Worm (Caenorhabditis elegans) whole organism, young adult: Measurements from ENCODE around the gene otub-4.
A peak's percentile ranks its signal among the peaks of the same experiment; 100 is the strongest.
"Not testable (repeated sequence)": the region's sequence is repeated elsewhere in the genome, so short reads cannot be mapped to it uniquely, and the experiment has no call there.

ENCODE experiments used
- B0019.2 ChIP-seq: fragments of 200-800 bp; sonication (Bioruptor generic); conservative IDR thresholded peaks from 2 replicates; pipeline ENCODE4 v1.3.6; 2022; ENCODE audit warnings: missing genetic modification reagents, missing genetic modification characterization, missing compliant biosample characterization
- B0035.1 ChIP-seq: sonication (generic microtip); optimal IDR thresholded peaks from 2 replicates; lab custom pipeline; 2016; ENCODE audit warnings: missing genetic modification characterization, mild to moderate bottlenecking, missing compliant biosample characterization, missing genotype, missing genetic modification reagents
- D2030.7 ChIP-seq: fragments of 200-800 bp; sonication (Bioruptor generic); IDR thresholded peaks from 2 replicates; pipeline ENCODE4 v1.3.6; 2022; ENCODE audit warnings: missing genetic modification reagents, missing genetic modification characterization, missing compliant biosample characterization
- F10E7.11 ChIP-seq: sonication (generic microtip); optimal IDR thresholded peaks from 2 replicates; lab custom pipeline; 2017; ENCODE audit warnings: mild to moderate bottlenecking, missing genetic modification characterization, moderate library complexity, missing compliant biosample characterization
- F37B4.10 ChIP-seq: fragments of 200-800 bp; sonication (Bioruptor generic); IDR thresholded peaks from 2 replicates; pipeline ENCODE4 v1.3.6; 2022; ENCODE audit warnings: missing genetic modification characterization, missing compliant biosample characterization
- F52B5.7 ChIP-seq: sonication (generic microtip); optimal IDR thresholded peaks from 2 replicates; lab custom pipeline; 2016; ENCODE audit warnings: mild to moderate bottlenecking, missing genetic modification characterization, missing compliant biosample characterization
- F57A8.1 ChIP-seq: fragments of 200-800 bp; sonication (Bioruptor generic); optimal IDR thresholded peaks from 2 replicates; lab custom pipeline; 2018; ENCODE audit warnings: mild to moderate bottlenecking, missing genetic modification characterization, moderate library complexity, missing compliant biosample characterization
- K11D2.4 ChIP-seq: fragments of 200-800 bp; sonication (Bioruptor generic); IDR thresholded peaks from 2 replicates; pipeline ENCODE4 v1.3.6; 2022; ENCODE audit warnings: missing genetic modification reagents, missing genetic modification characterization, missing compliant biosample characterization
- Y53G8AR.9 ChIP-seq: fragments of 200-800 bp; sonication (Bioruptor generic); conservative IDR thresholded peaks from 2 replicates; pipeline ENCODE4 v1.3.6; 2022; ENCODE audit warnings: missing genetic modification reagents, missing genetic modification characterization, missing compliant biosample characterization
- ZK185.1 ChIP-seq: sonication (generic microtip); optimal IDR thresholded peaks from 2 replicates; lab custom pipeline; 2016; ENCODE audit warnings: mild to moderate bottlenecking, missing genetic modification characterization, missing compliant biosample characterization; ENCODE audit not compliant: poor library complexity, severe bottlenecking
- ceh-100 ChIP-seq: fragments of 200-800 bp; sonication (Bioruptor generic); IDR thresholded peaks from 2 replicates; pipeline ENCODE4 v1.3.6; 2022; ENCODE audit warnings: missing genetic modification reagents, missing genetic modification characterization, missing compliant biosample characterization
- ceh-40 ChIP-seq: fragments of 200-800 bp; sonication (Bioruptor generic); IDR thresholded peaks from 2 replicates; pipeline ENCODE4 v1.3.6; 2022; ENCODE audit warnings: missing genetic modification characterization, missing compliant biosample characterization
- ceh-91 ChIP-seq: fragments of 200-800 bp; sonication (Bioruptor generic); IDR thresholded peaks from 2 replicates; pipeline ENCODE4 v1.3.6; 2022; ENCODE audit warnings: missing genetic modification reagents, missing genetic modification characterization, missing compliant biosample characterization
- dpl-1 ChIP-seq: fragments of 150-350 bp; optimal IDR thresholded peaks from 2 replicates; lab custom pipeline; 2014; ENCODE audit warnings: missing biosample characterization, missing genetic modification reagents, missing genetic modification characterization
- egrh-3 ChIP-seq: fragments of 200-800 bp; sonication (Bioruptor generic); IDR thresholded peaks from 2 replicates; pipeline ENCODE4 v1.3.6; 2022; ENCODE audit warnings: missing genetic modification reagents, missing genetic modification characterization, missing compliant biosample characterization
- him-1 ChIP-seq: sonication (generic microtip); optimal IDR thresholded peaks from 2 replicates; lab custom pipeline; 2016; ENCODE audit warnings: missing genotype, missing genetic modification reagents, missing genetic modification characterization, missing compliant biosample characterization
- hlh-12 ChIP-seq: sonication (generic microtip); optimal IDR thresholded peaks from 2 replicates; lab custom pipeline; 2016; ENCODE audit warnings: missing genetic modification characterization, missing compliant biosample characterization
- hlh-26 ChIP-seq: fragments of 200-800 bp; sonication (Bioruptor generic); conservative IDR thresholded peaks from 2 replicates; pipeline ENCODE4 v1.3.6; 2022; ENCODE audit warnings: missing genetic modification reagents, missing genetic modification characterization, missing compliant biosample characterization
- let-526 ChIP-seq: fragments of 200-800 bp; sonication (Bioruptor generic); IDR thresholded peaks from 2 replicates; pipeline ENCODE4 v1.3.6; 2022; ENCODE audit warnings: missing genetic modification reagents, missing genetic modification characterization, missing compliant biosample characterization
- lin-54 ChIP-seq: fragments of 200-800 bp; sonication (Bioruptor generic); optimal IDR thresholded peaks from 2 replicates; lab custom pipeline; 2018; ENCODE audit warnings: mild to moderate bottlenecking, missing genetic modification characterization, missing compliant biosample characterization
- madf-3 ChIP-seq: fragments of 200-800 bp; sonication (Bioruptor generic); IDR thresholded peaks from 2 replicates; pipeline ENCODE4 v1.3.6; 2022; ENCODE audit warnings: missing genetic modification reagents, missing genetic modification characterization, missing compliant biosample characterization
- nfya-2 ChIP-seq: fragments of 200-800 bp; sonication (Bioruptor generic); IDR thresholded peaks from 2 replicates; pipeline ENCODE4 v1.3.6; 2022; ENCODE audit warnings: missing genetic modification reagents, missing genetic modification characterization, missing compliant biosample characterization
- nfyb-1 ChIP-seq: fragments of 200-800 bp; sonication (Bioruptor generic); IDR thresholded peaks from 2 replicates; pipeline ENCODE4 v1.3.6; 2022; ENCODE audit warnings: missing genetic modification reagents, missing genetic modification characterization, missing compliant biosample characterization
- nhr-90 ChIP-seq: sonication (generic microtip); optimal IDR thresholded peaks from 2 replicates; lab custom pipeline; 2016; ENCODE audit warnings: missing genotype, mild to moderate bottlenecking, missing genetic modification characterization, missing compliant biosample characterization
- pbrm-1 ChIP-seq: fragments of 200-800 bp; sonication (Bioruptor generic); IDR thresholded peaks from 2 replicates; pipeline ENCODE4 v1.3.6; 2022; ENCODE audit warnings: missing genetic modification reagents, missing genetic modification characterization, missing compliant biosample characterization
- pha-4 ChIP-seq: fragments of 150-350 bp; sonication (generic microtip); optimal IDR thresholded peaks from 2 replicates; lab custom pipeline; 2014; ENCODE audit warnings: missing biosample characterization, missing genetic modification reagents, missing genetic modification characterization
- repo-1 ChIP-seq: sonication (generic microtip); optimal IDR thresholded peaks from 2 replicates; lab custom pipeline; 2017; ENCODE audit warnings: mild to moderate bottlenecking, missing genetic modification characterization, missing compliant biosample characterization
- rpc-1 ChIP-seq, 2 experiments: fragments of 150-350 bp in 1 of 2; sonication (generic microtip) in 1 of 2; optimal IDR thresholded peaks; 2 replicates each; lab custom pipeline; 2014 to 2018; ENCODE audit warnings: missing biosample characterization in 1 of 2, missing genetic modification characterization in 1 of 2, missing genetic modification reagents in 1 of 2, missing genotype in 1 of 2
- sea-2 ChIP-seq: fragments of 200-800 bp; sonication (Bioruptor generic); IDR thresholded peaks from 2 replicates; pipeline ENCODE4 v1.3.6; 2022; ENCODE audit warnings: missing genetic modification characterization, missing compliant biosample characterization
- snpc-1.3 ChIP-seq: sonication (generic microtip); optimal IDR thresholded peaks from 2 replicates; lab custom pipeline; 2017; ENCODE audit warnings: missing genetic modification characterization, mild to moderate bottlenecking, missing compliant biosample characterization, antibody characterized with exemption, moderate library complexity, missing genotype, missing genetic modification reagents; ENCODE audit not compliant: insufficient read depth
- tbx-9 ChIP-seq: sonication (generic microtip); optimal IDR thresholded peaks from 2 replicates; lab custom pipeline; 2016; ENCODE audit warnings: borderline replicate concordance, missing genetic modification characterization, inconsistent platforms, missing compliant biosample characterization
- zim-3 ChIP-seq: sonication (generic microtip); optimal IDR thresholded peaks from 2 replicates; lab custom pipeline; 2017; ENCODE audit warnings: mild to moderate bottlenecking, missing genetic modification characterization, moderate library complexity, missing compliant biosample characterization
- ztf-22 ChIP-seq: fragments of 200-800 bp; sonication (Bioruptor generic); optimal IDR thresholded peaks from 2 replicates; lab custom pipeline; 2018; ENCODE audit warnings: mild to moderate bottlenecking, missing genetic modification characterization, moderate library complexity, missing compliant biosample characterization
- ztf-26 ChIP-seq: sonication (generic microtip); optimal IDR thresholded peaks from 2 replicates; lab custom pipeline; 2017; ENCODE audit warnings: missing genetic modification characterization, missing compliant biosample characterization

otub-4 gene

DNA sequence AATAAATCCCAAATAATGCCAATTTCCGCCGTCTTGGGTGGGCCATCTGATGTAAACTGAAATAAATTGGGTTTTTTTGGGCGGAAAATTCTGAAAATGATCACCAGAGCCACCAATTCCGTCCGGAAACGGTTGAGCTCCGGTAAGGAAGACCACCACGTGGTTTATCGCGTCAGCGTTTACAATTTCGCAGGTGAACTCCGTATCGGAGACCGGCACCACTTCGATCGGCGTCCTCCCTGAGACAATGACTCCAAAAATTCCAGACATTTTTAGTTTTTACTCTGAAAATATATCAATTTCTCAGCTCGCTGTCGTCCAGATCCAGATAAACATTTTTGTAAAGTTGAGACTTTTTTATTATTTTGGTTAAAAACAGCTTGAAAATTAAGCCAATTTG lies 41.3 kb downstream of the otub-4 start, which contains the start of gene F42A6.6 (continued):
- TF ChIP-seq B0019.2 (GFP tag; lab: Robert Waterston, UW), result no peak
- no peak for TF ChIP-seq hlh-26 (GFP tag; lab: Robert Waterston, UW)
- no peak; the same call in 1 of the 2 replicates for TF ChIP-seq nfya-2 (GFP tag; lab: Robert Waterston, UW)
- TF ChIP-seq let-526, result peak; percentile 46; the same call in 1 of the 2 replicates
- TF ChIP-seq hlh-12 (tag; lab: Kevin White, UChicago), result no peak
- no peak for TF ChIP-seq F57A8.1
- TF ChIP-seq dpl-1 (GFP tag; lab: Kevin White, UChicago), result no peak
- TF ChIP-seq ceh-40 (GFP tag; lab: Robert Waterston, UW), result no peak
- peak; percentile 83 for TF ChIP-seq pbrm-1 (GFP tag; lab: Robert Waterston, UW)
- no peak for TF ChIP-seq F37B4.10 (GFP tag; lab: Robert Waterston, UW)
- TF ChIP-seq egrh-3, result no peak
- peak; percentile 15 for TF ChIP-seq tbx-9 (tag; lab: Kevin White, UChicago)
- TF ChIP-seq K11D2.4 (GFP tag; lab: Robert Waterston, UW), result no peak; the same call in 1 of the 2 replicates
- peak; percentile 40 for TF ChIP-seq nhr-90 (tag; lab: Kevin White, UChicago)
- TF ChIP-seq repo-1 (tag; lab: Kevin White, UChicago), result peak; percentile 87
- TF ChIP-seq sea-2, result no peak
- peak; percentile 67 for TF ChIP-seq lin-54 (GFP tag; lab: Kevin White, UChicago)
- peak; percentile 46 for TF ChIP-seq snpc-1.3 (tag; lab: Kevin White, UChicago)
- peak; percentile 72 for TF ChIP-seq ceh-100 (GFP tag; lab: Robert Waterston, UW)
- peak; percentile 93 for TF ChIP-seq F52B5.7
- peak; percentile 57 for TF ChIP-seq B0035.1 (tag; lab: Kevin White, UChicago)
- TF ChIP-seq ZK185.1 (tag; lab: Kevin White, UChicago), result no peak
- TF ChIP-seq D2030.7 (GFP tag; lab: Robert Waterston, UW), result peak; percentile 20; the same call in 1 of the 2 replicates
- TF ChIP-seq nfyb-1 (GFP tag; lab: Robert Waterston, UW), result peak; percentile 82
- no peak for TF ChIP-seq rpc-1 (optimal IDR thresholded peaks at IDR 0.05; lab: Kevin White, UChicago)
- TF ChIP-seq rpc-1 (tag; optimal IDR thresholded peaks at IDR 0.05; lab: Kevin White, UChicago), result peak; percentile 10
- peak; percentile 62 for TF ChIP-seq zim-3 (tag; lab: Kevin White, UChicago)
- peak; percentile 47; the same call in 1 of the 2 replicates for TF ChIP-seq ceh-91 (GFP tag; lab: Robert Waterston, UW)
- peak; percentile 15 for TF ChIP-seq him-1
- peak; percentile 25 for TF ChIP-seq ztf-26
- TF ChIP-seq madf-3, result peak; percentile 84
- no peak for TF ChIP-seq pha-4 (tag; lab: Kevin White, UChicago)
- TF ChIP-seq Y53G8AR.9 (GFP tag; lab: Robert Waterston, UW), result peak; percentile 94

DNA sequence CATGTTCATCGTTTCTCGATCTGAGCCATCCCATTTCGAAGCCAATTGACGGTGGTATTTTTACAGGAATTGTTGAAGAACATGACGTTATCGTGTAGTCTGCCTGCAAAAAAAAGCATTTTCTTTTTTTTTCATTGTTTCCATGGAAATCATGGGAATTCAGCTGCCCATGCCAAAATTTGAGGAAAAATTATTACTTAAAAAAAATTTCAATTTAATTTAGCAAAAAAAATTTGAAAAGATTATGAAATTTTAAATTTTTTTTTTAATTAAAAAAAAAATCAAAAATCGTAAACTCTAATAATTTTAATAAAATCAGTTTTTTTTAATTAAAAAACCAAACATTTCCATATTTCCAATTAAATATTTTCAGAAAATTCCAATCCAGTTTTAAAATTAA lies 46.2 kb downstream of the otub-4 start, which contains the start of gene F42A6.5:
F42A6.5 (minus strand) TSS at position 101 of the 400 bp plus-strand sequence.
- TF ChIP-seq F10E7.11 (tag; lab: Kevin White, UChicago); ztf-22; madf-3: not testable (repeated sequence)
